Worm (Caenorhabditis elegans): ENCODE data around the gene irld-40.

Gene irld-40

ce11 chrV:1624340-1624739 is 38.0 kb upstream of the irld-40 start, which contains the start of gene nhr-110:
Gene nhr-110, minus strand, starts transcription at chrV:1624440.
- no peak for TF ChIP-seq ceh-27 (GFP tag; optimal IDR thresholded peaks at IDR 0.05)
- TF ChIP-seq fkh-3 (tag; optimal IDR thresholded peaks at IDR 0.05) = no peak
- no peak for TF ChIP-seq Y53F4B.3 (GFP tag; IDR thresholded peaks at IDR 0.05)
- TF ChIP-seq F57A8.1 (GFP tag; optimal IDR thresholded peaks at IDR 0.05) = no peak
- no peak for TF ChIP-seq somi-1 (GFP tag; optimal IDR thresholded peaks at IDR 0.05)
- no peak for TF ChIP-seq ceh-100 (GFP tag; IDR thresholded peaks at IDR 0.05)
- TF ChIP-seq Y95B8A.8 (GFP tag; IDR thresholded peaks at IDR 0.05) = no peak
- TF ChIP-seq Y53G8AR.9 (GFP tag; conservative IDR thresholded peaks at IDR 0.05) = no peak
- TF ChIP-seq dpff-1 (tag; optimal IDR thresholded peaks at IDR 0.05) = no peak

DNA sequence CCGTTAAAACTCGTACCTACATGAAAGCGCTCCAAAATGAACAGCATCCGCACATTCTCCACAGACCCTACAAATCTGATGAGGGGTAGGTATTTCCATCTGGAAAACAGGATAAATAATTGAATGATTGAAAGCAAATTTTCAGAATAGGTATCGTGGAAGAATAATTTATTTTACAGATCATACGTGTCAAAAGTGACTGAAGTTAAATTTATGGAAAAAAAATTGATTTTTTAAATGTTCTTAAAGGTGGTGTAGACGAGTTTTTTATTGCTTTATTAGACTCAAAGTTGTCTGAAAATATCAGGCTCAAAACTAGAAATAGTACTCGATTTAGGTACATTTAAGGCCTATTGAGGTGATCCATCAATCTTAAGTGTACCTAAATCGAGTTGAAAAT is 35.6 kb upstream of the irld-40 start, which contains the start of gene nhr-237:
TSS of gene nhr-237 (minus strand) at position 101 of the 400 bp plus-strand sequence.
- no peak for TF ChIP-seq snpc-1.3 (tag; optimal IDR thresholded peaks at IDR 0.05; ENCODE audit: insufficient read depth)
- no peak for TF ChIP-seq dpff-1 (tag; optimal IDR thresholded peaks at IDR 0.05)
- no peak for TF ChIP-seq lir-1 (GFP tag; conservative IDR thresholded peaks at IDR 0.05)
- TF ChIP-seq C17E4.6 (GFP tag; IDR thresholded peaks at IDR 0.05) = no peak
- TF ChIP-seq cebp-1 (GFP tag; IDR thresholded peaks at IDR 0.05) = no peak
- TF ChIP-seq cebp-1 (tag; optimal IDR thresholded peaks at IDR 0.05) = no peak
- no peak for TF ChIP-seq aptf-2 (GFP tag; conservative IDR thresholded peaks at IDR 0.05)
- no peak for TF ChIP-seq ZK185.1 (tag; optimal IDR thresholded peaks at IDR 0.05; ENCODE audit: poor library complexity, severe bottlenecking)
- no peak for TF ChIP-seq dox-1 (GFP tag; IDR thresholded peaks at IDR 0.05)

DNA sequence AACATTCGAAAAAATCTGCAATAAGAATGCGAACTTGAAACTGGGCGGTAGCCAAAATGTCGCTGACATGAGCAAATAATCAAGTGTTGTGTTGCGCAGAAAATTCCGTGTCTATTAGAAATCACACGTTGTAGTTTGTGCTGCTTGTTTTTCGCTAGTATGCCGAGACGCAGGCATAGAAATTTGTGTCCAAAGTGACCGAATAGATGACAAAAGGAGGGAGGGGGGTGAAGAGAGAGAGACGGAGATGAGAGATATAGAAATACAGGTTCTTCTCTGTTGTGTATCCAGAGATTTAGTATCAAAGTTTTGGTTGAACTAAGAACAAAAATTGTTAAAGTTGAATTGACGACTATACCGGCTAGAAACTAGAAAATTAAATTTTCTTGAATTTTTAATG is 35.1 kb upstream of the irld-40 start:
- TF ChIP-seq atf-7 (tag; optimal IDR thresholded peaks at IDR 0.05) = no peak
- peak; percentile 22 for TF ChIP-seq lin-40 (tag; optimal IDR thresholded peaks at IDR 0.05)
- TF ChIP-seq Y53G8AR.9 (GFP tag; conservative IDR thresholded peaks at IDR 0.05) = 0 out of 2 replicates have a peak, but pooled peaks have one; percentile 25
- peak; percentile 40; the same call in 1 of the 2 replicates for TF ChIP-seq lin-26 (GFP tag; IDR thresholded peaks at IDR 0.05)
- no peak for TF ChIP-seq nhr-27 (tag; optimal IDR thresholded peaks at IDR 0.05)
- no peak for TF ChIP-seq pha-4 (tag; optimal IDR thresholded peaks at IDR 0.05)
- no peak for TF ChIP-seq attf-6 (GFP tag; IDR thresholded peaks at IDR 0.05)

DNA sequence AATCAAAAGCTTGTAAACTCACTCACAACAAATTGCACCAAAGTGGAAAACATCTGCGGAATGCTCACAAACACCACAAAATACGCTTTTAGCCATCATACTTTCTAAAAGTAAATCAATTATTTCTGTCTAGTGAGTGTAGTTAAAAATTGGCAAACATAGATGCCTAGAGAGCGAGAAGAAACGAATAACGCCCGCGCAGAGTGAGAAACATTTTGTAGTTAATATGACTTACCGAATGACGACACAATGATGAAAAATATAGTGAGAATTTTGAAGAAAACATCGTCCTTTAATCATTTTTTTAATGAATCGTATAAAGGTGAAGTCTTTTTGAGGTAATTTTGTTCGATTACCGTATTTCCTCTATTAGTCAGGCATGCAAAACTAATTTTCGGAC is 33.0 kb upstream of the irld-40 start, which contains the start of gene nhr-238:
TSS of gene nhr-238 (minus strand) at position 104 of the 400 bp plus-strand sequence.
- no peak for TF ChIP-seq ztf-26 (tag; optimal IDR thresholded peaks at IDR 0.05)
- no peak for TF ChIP-seq nfya-1 (tag; optimal IDR thresholded peaks at IDR 0.05; ENCODE audit: borderline replicate concordance, insufficient read depth)
- TF ChIP-seq F39B2.1 (GFP tag; IDR thresholded peaks at IDR 0.05) = no peak
- TF ChIP-seq ztf-18 (tag; optimal IDR thresholded peaks at IDR 0.05) = no peak
- TF ChIP-seq egl-18 (GFP tag; IDR thresholded peaks at IDR 0.05) = no peak
- no peak for TF ChIP-seq attf-6 (GFP tag; IDR thresholded peaks at IDR 0.05)
- no peak for TF ChIP-seq F22D6.2 (tag; optimal IDR thresholded peaks at IDR 0.05)
- no peak for TF ChIP-seq F57A8.1 (GFP tag; optimal IDR thresholded peaks at IDR 0.05)
- TF ChIP-seq hlh-12 (tag; optimal IDR thresholded peaks at IDR 0.05) = no peak
- TF ChIP-seq dpl-1 (GFP tag; optimal IDR thresholded peaks at IDR 0.05) = no peak

DNA sequence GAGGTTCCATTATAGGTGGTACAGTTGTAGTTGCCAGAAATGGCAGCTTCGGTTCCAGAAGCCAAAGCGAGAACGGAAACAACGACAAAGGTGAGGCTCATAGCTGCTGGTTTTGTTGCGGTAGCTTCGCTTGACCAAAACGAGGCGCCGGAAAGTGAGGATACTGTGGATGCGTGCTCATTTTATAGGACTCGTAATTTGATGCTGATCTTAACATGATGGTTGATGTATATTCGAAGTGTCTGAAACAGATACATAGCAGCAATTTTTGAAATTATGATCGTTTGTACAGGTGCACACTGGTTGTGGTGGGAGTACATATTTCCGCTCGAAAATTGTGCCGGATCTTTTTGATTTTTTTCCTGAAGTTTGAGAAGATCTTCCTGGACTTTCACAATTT is 31.2 kb upstream of the irld-40 start, which contains the start of gene Y46H3D.8:
TSS of gene Y46H3D.8 (minus strand) at position 101 of the 400 bp plus-strand sequence.
- TF ChIP-seq F23B12.7 (tag; optimal IDR thresholded peaks at IDR 0.05; ENCODE audit: insufficient read depth) = no peak
- TF ChIP-seq T07F8.4 (tag; optimal IDR thresholded peaks at IDR 0.05) = no peak
- TF ChIP-seq ama-1 (optimal IDR thresholded peaks at IDR 0.05) = no peak
- no peak for TF ChIP-seq ama-1 (GFP tag; optimal IDR thresholded peaks at IDR 0.05)
- TF ChIP-seq F49E8.2 (tag; optimal IDR thresholded peaks at IDR 0.05; ENCODE audit: insufficient read depth) = no peak
- TF ChIP-seq nfya-1 (tag; optimal IDR thresholded peaks at IDR 0.05; ENCODE audit: borderline replicate concordance, insufficient read depth) = no peak
- TF ChIP-seq nfyb-1 (GFP tag; IDR thresholded peaks at IDR 0.05) = no peak
- TF ChIP-seq hrde-1 (tag; optimal IDR thresholded peaks at IDR 0.05; ENCODE audit: borderline replicate concordance) = no peak
- TF ChIP-seq ZK185.1 (tag; optimal IDR thresholded peaks at IDR 0.05; ENCODE audit: poor library complexity, severe bottlenecking) = no peak
- no peak for TF ChIP-seq attf-5 (GFP tag; optimal IDR thresholded peaks at IDR 0.05)
- no peak for TF ChIP-seq zim-3 (tag; optimal IDR thresholded peaks at IDR 0.05)
- no peak for TF ChIP-seq lin-35 (GFP tag; optimal IDR thresholded peaks at IDR 0.05)
- TF ChIP-seq unc-130 (GFP tag; optimal IDR thresholded peaks at IDR 0.05) = no peak
